Worm (Caenorhabditis elegans) whole organism, L3 larva: ENCODE results near the gene C33G3.4.
A peak's percentile ranks its signal among the peaks of the same experiment; 100 is the strongest.

Experiments used
- ceh-9 ChIP-seq: sonication (generic microtip); optimal IDR thresholded peaks from 2 replicates; lab custom pipeline; 2018; ENCODE audit warnings: missing biosample characterization, missing genetic modification characterization
- lsy-12 ChIP-seq: sonication (generic microtip); optimal IDR thresholded peaks from 2 replicates; lab custom pipeline; 2016; ENCODE audit warnings: mild to moderate bottlenecking, missing genetic modification characterization, missing compliant biosample characterization
- pha-4 ChIP-seq: fragments of 150-350 bp; optimal IDR thresholded peaks from 2 replicates; lab custom pipeline; 2014; ENCODE audit warnings: missing biosample characterization, missing genetic modification reagents, missing genetic modification characterization
- pqm-1 ChIP-seq: fragments of 150-350 bp; optimal IDR thresholded peaks from 2 replicates; lab custom pipeline; 2017; ENCODE audit warnings: missing biosample characterization, missing genetic modification characterization, inconsistent platforms

C33G3.4 gene

ce11 chrX:14118762-14119161 is 47.8 kb downstream of the C33G3.4 start:
- TF ChIP-seq pqm-1 (tag; lab: Kevin White, UChicago) (no peak), pha-4 (tag; lab: Kevin White, UChicago) (no peak), ceh-9 (tag; lab: Kevin White, UChicago) (no peak)

ce11 chrX:14125870-14126269 is 54.9 kb downstream of the C33G3.4 start, which contains the start of gene F28H6.6:
Gene F28H6.6 (minus strand): TSS chrX:14125879.
- no peak for TF ChIP-seq lsy-12
- TF ChIP-seq pha-4 (tag; lab: Kevin White, UChicago), result peak; percentile 29
